Fruit fly (Drosophila melanogaster) whole organism, wandering third instar larva: Measurements from ENCODE around the gene CG14563.
A peak's percentile ranks its signal among the peaks of the same experiment; 100 is the strongest.

Experiments used
- CG32264 ChIP-seq: fragments of 200-800 bp; sonication (Bioruptor generic); optimal IDR thresholded peaks from 2 replicates; lab custom pipeline; 2016; ENCODE audit warnings: missing biosample characterization, missing genetic modification characterization
- Dfd ChIP-seq: fragments of >200 bp; optimal IDR thresholded peaks from 2 replicates; lab custom pipeline; 2017; ENCODE audit warnings: missing biosample characterization, missing genetic modification characterization
- Dif ChIP-seq: fragments of 200-275, 200-300 bp; sonication (Bioruptor generic); optimal IDR thresholded peaks from 2 replicates; lab custom pipeline; 2018; ENCODE audit warnings: missing biosample characterization, missing genetic modification characterization; ENCODE audit not compliant: partially characterized antibody
- GATAd ChIP-seq: sonication (Bioruptor generic); optimal IDR thresholded peaks from 2 replicates; lab custom pipeline; 2016; ENCODE audit warnings: missing biosample characterization, missing genetic modification characterization
- HLH106 ChIP-seq: fragments of 200-800 bp; optimal IDR thresholded peaks from 3 replicates; lab custom pipeline; 2019; ENCODE audit warnings: missing biosample characterization, mild to moderate bottlenecking, missing genetic modification characterization, moderate library complexity
- Hnf4 ChIP-seq: fragments of 200-800 bp; sonication (Bioruptor generic); optimal IDR thresholded peaks from 2 replicates; lab custom pipeline; 2016; ENCODE audit warnings: missing biosample characterization, mild to moderate bottlenecking, missing genetic modification characterization
- Hr78 ChIP-seq: fragments of >200 bp; optimal IDR thresholded peaks from 2 replicates; lab custom pipeline; 2017; ENCODE audit warnings: missing biosample characterization, missing genetic modification characterization
- Hr83 ChIP-seq: fragments of 200-300 bp; sonication (Bioruptor generic); optimal IDR thresholded peaks from 2 replicates; lab custom pipeline; 2016; ENCODE audit warnings: missing biosample characterization, mild to moderate bottlenecking, missing genetic modification characterization, moderate library complexity; ENCODE audit not compliant: poor library complexity, severe bottlenecking
- OdsH ChIP-seq: fragments of 200-800 bp; sonication (Bioruptor generic); optimal IDR thresholded peaks from 2 replicates; lab custom pipeline; 2016; ENCODE audit warnings: missing biosample characterization, mild to moderate bottlenecking, missing genetic modification characterization
- Rel ChIP-seq, 2 experiments: fragments of 200-800 bp; sonication (Bioruptor generic) in 1 of 2; optimal IDR thresholded peaks; 2 replicates in 1 of 2; 3 replicates in 1 of 2; lab custom pipeline; 2016 to 2019; ENCODE audit warnings: mild to moderate bottlenecking in 2 of 2, missing biosample characterization in 2 of 2, missing genetic modification characterization in 2 of 2, moderate library complexity in 1 of 2
- Sp1 ChIP-seq: fragments of 200-800 bp; sonication (Bioruptor generic); optimal IDR thresholded peaks from 3 replicates; lab custom pipeline; 2019; ENCODE audit warnings: missing biosample characterization, mild to moderate bottlenecking, missing genetic modification characterization, moderate library complexity
- Vsx2 ChIP-seq: fragments of 200-300, 225-300 bp; sonication (Bioruptor generic); optimal IDR thresholded peaks from 2 replicates; lab custom pipeline; 2018; ENCODE audit warnings: missing biosample characterization, missing genetic modification characterization; ENCODE audit not compliant: partially characterized antibody
- br ChIP-seq: fragments of 200-800 bp; sonication (Bioruptor generic); optimal IDR thresholded peaks from 2 replicates; lab custom pipeline; 2016; ENCODE audit warnings: missing biosample characterization, missing genetic modification characterization
- brk ChIP-seq: fragments of 200-800 bp; sonication (Bioruptor generic); optimal IDR thresholded peaks from 2 replicates; lab custom pipeline; 2016; ENCODE audit warnings: missing biosample characterization, mild to moderate bottlenecking, missing genetic modification characterization
- dl ChIP-seq, 2 experiments: fragments of 175-275, 200-275 bp in 1 of 2; fragments of 200-275 bp in 1 of 2; sonication (Bioruptor generic); optimal IDR thresholded peaks; lab custom pipeline; 2018; ENCODE audit warnings: mild to moderate bottlenecking in 2 of 2, missing biosample characterization in 2 of 2, missing genetic modification characterization in 2 of 2, moderate library complexity in 2 of 2; ENCODE audit not compliant: partially characterized antibody in 2 of 2, insufficient read depth in 1 of 2
- dmrt93B ChIP-seq: fragments of 200-800 bp; sonication (Bioruptor generic); optimal IDR thresholded peaks from 2 replicates; lab custom pipeline; 2018; ENCODE audit warnings: missing biosample characterization, mild to moderate bottlenecking, missing genetic modification characterization
- dsf ChIP-seq: sonication (Bioruptor generic); optimal IDR thresholded peaks from 2 replicates; lab custom pipeline; 2016; ENCODE audit warnings: missing biosample characterization, missing genetic modification characterization, borderline replicate concordance
- ey ChIP-seq: fragments of 200-800 bp; sonication (Bioruptor generic); optimal IDR thresholded peaks from 2 replicates; lab custom pipeline; 2016; ENCODE audit warnings: missing biosample characterization, missing genetic modification characterization
- foxo ChIP-seq, 2 experiments: fragments of 200-800 bp; sonication (Bioruptor generic); optimal IDR thresholded peaks; 2 replicates in 1 of 2; 3 replicates in 1 of 2; lab custom pipeline; 2016 to 2017; ENCODE audit warnings: missing biosample characterization in 2 of 2, missing genetic modification characterization in 2 of 2
- fru ChIP-seq: fragments of 200-800 bp; sonication (Bioruptor generic); optimal IDR thresholded peaks from 3 replicates; lab custom pipeline; 2016; ENCODE audit warnings: missing biosample characterization, mild to moderate bottlenecking, missing genetic modification characterization
- h ChIP-seq: fragments of 200-800 bp; sonication (Bioruptor generic); optimal IDR thresholded peaks from 3 replicates; lab custom pipeline; 2016; ENCODE audit warnings: missing biosample characterization, mild to moderate bottlenecking, missing genetic modification characterization
- psq ChIP-seq: fragments of 200-800 bp; sonication (Bioruptor generic); optimal IDR thresholded peaks from 3 replicates; lab custom pipeline; 2017; ENCODE audit warnings: missing biosample characterization, mild to moderate bottlenecking, missing genetic modification characterization, moderate library complexity
- rgr ChIP-seq: fragments of 200-800 bp; sonication (Bioruptor generic); optimal IDR thresholded peaks from 3 replicates; lab custom pipeline; 2016; ENCODE audit warnings: missing biosample characterization, mild to moderate bottlenecking, missing genetic modification characterization
- sage ChIP-seq: fragments of 200-800 bp; sonication (Bioruptor generic); optimal IDR thresholded peaks from 2 replicates; lab custom pipeline; 2016; ENCODE audit warnings: missing biosample characterization, mild to moderate bottlenecking, missing genetic modification characterization
- tai ChIP-seq: sonication (Bioruptor generic); optimal IDR thresholded peaks from 2 replicates; lab custom pipeline; 2016; ENCODE audit warnings: missing biosample characterization, missing genetic modification characterization
- usp ChIP-seq: fragments of >200 bp; optimal IDR thresholded peaks from 2 replicates; lab custom pipeline; 2017; ENCODE audit warnings: missing biosample characterization, missing genetic modification characterization
- woc ChIP-seq: sonication (Bioruptor generic); optimal IDR thresholded peaks from 2 replicates; lab custom pipeline; 2016; ENCODE audit warnings: missing biosample characterization, mild to moderate bottlenecking, missing genetic modification characterization

CG14563 gene

dm6 chr3L:21808568-21808967 lies 33.6 kb downstream of the CG14563 start, which contains the start of gene eg:
Gene eg (plus strand): TSS chr3L:21808703.
- TF ChIP-seq usp (GFP tag; lab: Kevin White, UChicago) (no peak), fru (no peak), CG32264 (GFP tag; lab: Kevin White, UChicago) (no peak), OdsH (GFP tag; lab: Kevin White, UChicago) (no peak), dsf (GFP tag; lab: Kevin White, UChicago) (no peak), Dfd (GFP tag; lab: Kevin White, UChicago) (peak; percentile 55), Vsx2 (peak; percentile 80), dl (GFP tag; optimal IDR thresholded peaks at IDR 0.05; lab: Kevin White, UChicago; ENCODE audit: insufficient read depth in 1 of 2, partially characterized antibody in 2 of 2) (no peak)

DNA sequence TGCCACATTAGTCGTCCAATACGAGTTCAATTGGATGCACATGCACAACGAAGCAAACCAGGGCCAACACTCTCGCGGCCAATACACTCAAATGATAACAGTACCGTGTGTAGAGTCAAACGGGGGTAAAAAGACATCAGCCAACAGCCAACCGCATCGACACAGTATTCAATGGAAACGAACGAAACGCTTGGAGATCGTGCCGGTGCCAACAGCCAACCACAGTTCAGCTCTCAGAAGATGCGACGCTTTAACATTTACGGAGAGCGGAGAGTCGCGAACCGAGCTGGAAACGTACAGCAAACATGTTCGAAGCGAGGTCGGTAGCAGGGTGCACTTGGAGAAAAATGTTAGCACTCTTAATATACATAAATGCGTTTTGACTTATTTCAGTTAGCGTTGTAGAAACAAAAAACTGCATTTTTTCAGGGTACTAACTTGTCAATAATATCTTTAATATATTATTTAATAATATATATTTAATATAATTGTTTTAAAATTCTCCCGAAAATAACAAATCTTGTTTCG lies 34.1 kb downstream of the CG14563 start:
- TF ChIP-seq OdsH (GFP tag; lab: Kevin White, UChicago) (peak; percentile 50), Vsx2 (no peak), br (GFP tag; lab: Kevin White, UChicago) (peak; percentile 4), brk (GFP tag; lab: Kevin White, UChicago) (peak; percentile 27), HLH106 (tag; lab: Kevin White, UChicago) (peak; percentile 75), ey (GFP tag; lab: Kevin White, UChicago) (peak; percentile 25), foxo (GFP tag; optimal IDR thresholded peaks at IDR 0.05; lab: Kevin White, UChicago) (peak in 1 of 2 experiments; percentile 65), woc (GFP tag; lab: Kevin White, UChicago) (peak; percentile 12), tai (GFP tag; lab: Kevin White, UChicago) (no peak), rgr (GFP tag; lab: Kevin White, UChicago) (peak; percentile 66), h (peak; percentile 39), psq (GFP tag; lab: Kevin White, UChicago) (peak; percentile 53), sage (peak; percentile 37), Sp1 (GFP tag; lab: Kevin White, UChicago) (peak; percentile 68), fru (peak; percentile 6), Rel (GFP tag; optimal IDR thresholded peaks at IDR 0.05; lab: Kevin White, UChicago) (no peak), Rel (tag; optimal IDR thresholded peaks at IDR 0.05; lab: Kevin White, UChicago) (no peak)

DNA sequence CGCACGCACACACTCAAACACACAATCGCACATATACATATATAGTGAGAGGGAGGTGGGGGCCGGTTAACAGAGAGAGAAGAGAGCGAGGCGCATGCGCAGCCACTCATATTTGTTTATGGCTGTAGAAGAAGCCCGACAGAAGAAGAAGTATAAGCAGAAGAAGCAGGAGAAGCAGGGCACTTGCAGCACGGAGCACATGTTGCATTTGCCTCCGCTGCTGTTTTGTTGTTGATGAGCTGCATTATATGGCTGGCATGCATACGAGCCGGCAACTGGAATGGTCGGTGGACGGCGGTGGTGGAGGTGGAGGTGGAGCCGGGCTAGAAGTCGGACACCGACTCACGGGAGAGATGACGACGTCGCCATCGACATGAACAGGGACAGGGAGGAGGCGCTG lies 41.8 kb downstream of the CG14563 start:
- TF ChIP-seq Hr83 (GFP tag; lab: Kevin White, UChicago) (no peak), Dfd (GFP tag; lab: Kevin White, UChicago) (no peak), CG32264 (GFP tag; lab: Kevin White, UChicago) (no peak), dl (GFP tag; optimal IDR thresholded peaks at IDR 0.05; lab: Kevin White, UChicago; ENCODE audit: insufficient read depth in 1 of 2, partially characterized antibody in 2 of 2) (no peak), rgr (GFP tag; lab: Kevin White, UChicago) (no peak), tai (GFP tag; lab: Kevin White, UChicago) (no peak), Dif (GFP tag; lab: Kevin White, UChicago) (no peak), dmrt93B (GFP tag; lab: Kevin White, UChicago) (no peak), Hnf4 (no peak), Hr78 (GFP tag; lab: Kevin White, UChicago) (no peak), br (GFP tag; lab: Kevin White, UChicago) (no peak), GATAd (no peak), brk (GFP tag; lab: Kevin White, UChicago) (no peak)
